Worm (Caenorhabditis elegans) whole organism, young adult: ENCODE data around the gene tbc-6.

ENCODE experiments used
- B0019.2 ChIP-seq: fragments of 200-800 bp; sonication (Bioruptor generic); conservative IDR thresholded peaks from 2 replicates; pipeline ENCODE4 v1.3.6; 2022; ENCODE audit warnings: missing genetic modification reagents, missing genetic modification characterization, missing compliant biosample characterization
- B0035.1 ChIP-seq: sonication (generic microtip); optimal IDR thresholded peaks from 2 replicates; lab custom pipeline; 2016; ENCODE audit warnings: missing genetic modification characterization, mild to moderate bottlenecking, missing compliant biosample characterization, missing genotype, missing genetic modification reagents
- B0336.3 ChIP-seq: fragments of 200-800 bp; sonication (Bioruptor generic); IDR thresholded peaks from 2 replicates; pipeline ENCODE4 v1.3.6; 2022; ENCODE audit warnings: missing genetic modification characterization, missing compliant biosample characterization
- C06A6.2 ChIP-seq: fragments of 200-800 bp; sonication (Bioruptor generic); conservative IDR thresholded peaks from 2 replicates; pipeline ENCODE4 v1.3.6; 2022; ENCODE audit warnings: missing genetic modification characterization, missing compliant biosample characterization
- C17E4.6 ChIP-seq: fragments of 200-800 bp; sonication (Bioruptor generic); IDR thresholded peaks from 2 replicates; pipeline ENCODE4 v1.3.6; 2022; ENCODE audit warnings: missing genetic modification reagents, missing genetic modification characterization, missing compliant biosample characterization
- F23B12.7 ChIP-seq: sonication (generic microtip); optimal IDR thresholded peaks from 2 replicates; lab custom pipeline; 2017; ENCODE audit warnings: missing genetic modification characterization, mild to moderate bottlenecking, missing compliant biosample characterization, antibody characterized with exemption, moderate library complexity; ENCODE audit not compliant: insufficient read depth
- F37B4.10 ChIP-seq: fragments of 200-800 bp; sonication (Bioruptor generic); IDR thresholded peaks from 2 replicates; pipeline ENCODE4 v1.3.6; 2022; ENCODE audit warnings: missing genetic modification characterization, missing compliant biosample characterization
- T07F8.4 ChIP-seq: sonication (generic microtip); optimal IDR thresholded peaks from 2 replicates; lab custom pipeline; 2016; ENCODE audit warnings: mild to moderate bottlenecking, missing genetic modification characterization, moderate library complexity, missing compliant biosample characterization
- Y56A3A.18 ChIP-seq: fragments of 200-800 bp; sonication (Bioruptor generic); IDR thresholded peaks from 2 replicates; pipeline ENCODE4 v1.3.6; 2022; ENCODE audit warnings: missing genetic modification reagents, missing genetic modification characterization, missing compliant biosample characterization
- ZK185.1 ChIP-seq: sonication (generic microtip); optimal IDR thresholded peaks from 2 replicates; lab custom pipeline; 2016; ENCODE audit warnings: mild to moderate bottlenecking, missing genetic modification characterization, missing compliant biosample characterization; ENCODE audit not compliant: poor library complexity, severe bottlenecking
- ama-1 ChIP-seq, 3 experiments: fragments of 150-350 bp in 1 of 3; sonication (generic microtip) in 2 of 3; optimal IDR thresholded peaks; 2 replicates each; lab custom pipeline; 2014 to 2018; ENCODE audit warnings: missing biosample characterization in 2 of 3, missing genetic modification characterization in 2 of 3, missing genetic modification reagents in 2 of 3
- atf-7 ChIP-seq: sonication (generic microtip); optimal IDR thresholded peaks from 2 replicates; lab custom pipeline; 2017; ENCODE audit warnings: mild to moderate bottlenecking, missing genetic modification characterization, missing compliant biosample characterization
- bed-1 ChIP-seq: fragments of 200-800 bp; sonication (Bioruptor generic); IDR thresholded peaks from 2 replicates; pipeline ENCODE4 v1.3.6; 2022; ENCODE audit warnings: missing genetic modification reagents, missing genetic modification characterization, missing compliant biosample characterization
- bed-2 ChIP-seq: fragments of 200-800 bp; sonication (Bioruptor generic); IDR thresholded peaks from 2 replicates; pipeline ENCODE4 v1.3.6; 2022; ENCODE audit warnings: missing genetic modification reagents, missing genetic modification characterization, missing compliant biosample characterization
- cebp-1 ChIP-seq, 2 experiments: fragments of 200-800 bp in 1 of 2; sonication (Bioruptor generic) in 1 of 2; sonication (generic microtip) in 1 of 2; IDR thresholded peaks in 1 of 2; optimal IDR thresholded peaks in 1 of 2; 2 replicates each; pipeline versions ENCODE4 v1.3.6 to Lab custom; 2017 to 2022; ENCODE audit warnings: missing compliant biosample characterization in 2 of 2, missing genetic modification characterization in 2 of 2, mild to moderate bottlenecking in 1 of 2, missing genetic modification reagents in 1 of 2, moderate library complexity in 1 of 2
- cebp-2 ChIP-seq: fragments of 200-800 bp; sonication (Bioruptor generic); IDR thresholded peaks from 2 replicates; pipeline ENCODE4 v1.3.6; 2022; ENCODE audit warnings: missing genetic modification characterization, missing compliant biosample characterization
- ceh-100 ChIP-seq: fragments of 200-800 bp; sonication (Bioruptor generic); IDR thresholded peaks from 2 replicates; pipeline ENCODE4 v1.3.6; 2022; ENCODE audit warnings: missing genetic modification reagents, missing genetic modification characterization, missing compliant biosample characterization
- ceh-58 ChIP-seq: fragments of 200-800 bp; sonication (Bioruptor generic); IDR thresholded peaks from 2 replicates; pipeline ENCODE4 v1.3.6; 2022; ENCODE audit warnings: missing genetic modification characterization, missing compliant biosample characterization
- dox-1 ChIP-seq: fragments of 200-800 bp; sonication (Bioruptor generic); IDR thresholded peaks from 2 replicates; pipeline ENCODE4 v1.3.6; 2022; ENCODE audit warnings: missing genetic modification reagents, missing genetic modification characterization, missing compliant biosample characterization
- ekl-4 ChIP-seq: fragments of 200-800 bp; sonication (Bioruptor generic); IDR thresholded peaks from 2 replicates; pipeline ENCODE4 v1.3.6; 2022; ENCODE audit warnings: missing genetic modification reagents, missing genetic modification characterization, missing compliant biosample characterization
- fkh-3 ChIP-seq: sonication (generic microtip); optimal IDR thresholded peaks from 2 replicates; lab custom pipeline; 2016; ENCODE audit warnings: mild to moderate bottlenecking, missing genetic modification characterization, missing compliant biosample characterization
- gei-17 ChIP-seq: fragments of 200-800 bp; sonication (Bioruptor generic); optimal IDR thresholded peaks from 2 replicates; lab custom pipeline; 2018; ENCODE audit warnings: mild to moderate bottlenecking, missing genetic modification characterization, missing compliant biosample characterization
- hlh-26 ChIP-seq: fragments of 200-800 bp; sonication (Bioruptor generic); conservative IDR thresholded peaks from 2 replicates; pipeline ENCODE4 v1.3.6; 2022; ENCODE audit warnings: missing genetic modification reagents, missing genetic modification characterization, missing compliant biosample characterization
- hmg-1.2 ChIP-seq: fragments of 200-800 bp; sonication (Bioruptor generic); IDR thresholded peaks from 2 replicates; pipeline ENCODE4 v1.3.6; 2022; ENCODE audit warnings: missing genetic modification reagents, missing genetic modification characterization, missing compliant biosample characterization
- lag-1 ChIP-seq: fragments of 200-800 bp; sonication (Bioruptor generic); IDR thresholded peaks from 2 replicates; pipeline ENCODE4 v1.3.6; 2022; ENCODE audit warnings: missing genetic modification reagents, missing genetic modification characterization, missing compliant biosample characterization
- lin-35 ChIP-seq, 3 experiments: fragments of 150-350 bp in 2 of 3; sonication (generic microtip) in 1 of 3; optimal IDR thresholded peaks; 2 replicates each; lab custom pipeline; 2014 to 2018; ENCODE audit warnings: missing biosample characterization in 3 of 3, missing genetic modification characterization in 3 of 3, missing genetic modification reagents in 3 of 3
- lin-54 ChIP-seq: fragments of 200-800 bp; sonication (Bioruptor generic); optimal IDR thresholded peaks from 2 replicates; lab custom pipeline; 2018; ENCODE audit warnings: mild to moderate bottlenecking, missing genetic modification characterization, missing compliant biosample characterization
- lsl-1 ChIP-seq: fragments of 200-800 bp; sonication (Bioruptor generic); optimal IDR thresholded peaks from 2 replicates; lab custom pipeline; 2018; ENCODE audit warnings: mild to moderate bottlenecking, missing genetic modification characterization, moderate library complexity, missing compliant biosample characterization
- lsy-27 ChIP-seq: sonication (generic microtip); optimal IDR thresholded peaks from 2 replicates; lab custom pipeline; 2017; ENCODE audit warnings: missing genetic modification characterization, mild to moderate bottlenecking, missing compliant biosample characterization, antibody characterized with exemption, missing genotype, borderline replicate concordance; ENCODE audit not compliant: insufficient read depth
- mcd-1 ChIP-seq: fragments of 200-800 bp; sonication (Bioruptor generic); IDR thresholded peaks from 2 replicates; pipeline ENCODE4 v1.3.6; 2022; ENCODE audit warnings: missing genetic modification reagents, missing genetic modification characterization, missing compliant biosample characterization
- mxl-1 ChIP-seq: sonication (generic microtip); optimal IDR thresholded peaks from 2 replicates; lab custom pipeline; 2016; ENCODE audit warnings: missing genetic modification characterization, missing compliant biosample characterization
- nfyb-1 ChIP-seq: fragments of 200-800 bp; sonication (Bioruptor generic); IDR thresholded peaks from 2 replicates; pipeline ENCODE4 v1.3.6; 2022; ENCODE audit warnings: missing genetic modification reagents, missing genetic modification characterization, missing compliant biosample characterization
- nhr-27 ChIP-seq: fragments of 200-800 bp; sonication (Bioruptor generic); optimal IDR thresholded peaks from 2 replicates; lab custom pipeline; 2018; ENCODE audit warnings: mild to moderate bottlenecking, missing genetic modification characterization, moderate library complexity, missing compliant biosample characterization
- pbrm-1 ChIP-seq: fragments of 200-800 bp; sonication (Bioruptor generic); IDR thresholded peaks from 2 replicates; pipeline ENCODE4 v1.3.6; 2022; ENCODE audit warnings: missing genetic modification reagents, missing genetic modification characterization, missing compliant biosample characterization
- somi-1 ChIP-seq: fragments of 200-800 bp; sonication (Bioruptor generic); optimal IDR thresholded peaks from 2 replicates; lab custom pipeline; 2018; ENCODE audit warnings: mild to moderate bottlenecking, missing genetic modification characterization, missing compliant biosample characterization
- sptf-2 ChIP-seq: fragments of 200-800 bp; sonication (Bioruptor generic); optimal IDR thresholded peaks from 2 replicates; lab custom pipeline; 2018; ENCODE audit warnings: mild to moderate bottlenecking, missing genetic modification characterization, missing compliant biosample characterization
- tbp1 ChIP-seq: fragments of 200-800 bp; sonication (Bioruptor generic); optimal IDR thresholded peaks from 2 replicates; lab custom pipeline; 2018; ENCODE audit warnings: mild to moderate bottlenecking, missing genetic modification characterization, missing compliant biosample characterization
- zim-3 ChIP-seq: sonication (generic microtip); optimal IDR thresholded peaks from 2 replicates; lab custom pipeline; 2017; ENCODE audit warnings: mild to moderate bottlenecking, missing genetic modification characterization, moderate library complexity, missing compliant biosample characterization
- ztf-18 ChIP-seq: sonication (generic microtip); optimal IDR thresholded peaks from 2 replicates; lab custom pipeline; 2016; ENCODE audit warnings: missing genotype, mild to moderate bottlenecking, missing genetic modification characterization, missing compliant biosample characterization
- ztf-25 ChIP-seq: fragments of 200-800 bp; sonication (Bioruptor generic); IDR thresholded peaks from 2 replicates; pipeline ENCODE4 v1.3.6; 2022; ENCODE audit warnings: missing genetic modification reagents, missing genetic modification characterization, missing compliant biosample characterization
- ztf-6 ChIP-seq: fragments of 200-800 bp; sonication (Bioruptor generic); IDR thresholded peaks from 2 replicates; pipeline ENCODE4 v1.3.6; 2022; ENCODE audit warnings: missing genetic modification reagents, missing genetic modification characterization, missing compliant biosample characterization

The tbc-6 gene

DNA sequence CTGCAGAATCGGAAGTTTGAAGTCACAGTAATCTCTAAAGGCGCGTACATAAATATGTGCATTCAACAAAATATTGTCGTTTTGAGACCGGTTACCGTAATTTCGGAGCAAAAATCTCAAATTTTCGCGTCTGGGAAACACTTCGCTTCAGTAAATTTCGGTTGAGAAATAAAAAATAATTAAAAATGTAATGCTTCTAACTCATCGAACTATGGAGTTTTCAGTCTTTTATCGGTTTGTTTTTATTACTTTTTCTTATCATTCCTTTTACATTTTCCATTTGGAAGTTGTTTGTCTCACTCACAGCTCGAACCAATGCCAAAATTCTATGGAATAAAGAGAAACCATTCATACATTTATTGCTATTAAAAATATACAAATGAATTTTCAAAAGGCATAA lies 40.3 kb downstream of the tbc-6 start (continued):
- TF ChIP-seq fkh-3 = no peak
- no peak for TF ChIP-seq mxl-1 (tag; lab: Kevin White, UChicago)
- TF ChIP-seq bed-1 (GFP tag; lab: Robert Waterston, UW) = no peak
- TF ChIP-seq ztf-6 (GFP tag; lab: Robert Waterston, UW) = no peak
- no peak for TF ChIP-seq lsl-1
- TF ChIP-seq dox-1 = no peak
- peak; percentile 68; the same call in 1 of the 2 replicates for TF ChIP-seq Y56A3A.18 (GFP tag; lab: Robert Waterston, UW)
- no peak for TF ChIP-seq sptf-2 (GFP tag; lab: Kevin White, UChicago)
- TF ChIP-seq B0336.3 = peak; percentile 53; the same call in 1 of the 2 replicates
- no peak for TF ChIP-seq bed-2 (GFP tag; lab: Robert Waterston, UW)
- TF ChIP-seq cebp-2 (GFP tag; lab: Robert Waterston, UW) = 0 out of 2 replicates have a peak, but pooled peaks have one; percentile 24
- no peak for TF ChIP-seq C17E4.6 (GFP tag; lab: Robert Waterston, UW)
- 0 out of 2 replicates have a peak, but pooled peaks have one; percentile 45 for TF ChIP-seq cebp-1 (GFP tag; IDR thresholded peaks at IDR 0.05; lab: Robert Waterston, UW)
- peak; percentile 82 for TF ChIP-seq cebp-1 (tag; optimal IDR thresholded peaks at IDR 0.05; lab: Kevin White, UChicago)
- TF ChIP-seq, all 124 proteins: peak for 31

DNA sequence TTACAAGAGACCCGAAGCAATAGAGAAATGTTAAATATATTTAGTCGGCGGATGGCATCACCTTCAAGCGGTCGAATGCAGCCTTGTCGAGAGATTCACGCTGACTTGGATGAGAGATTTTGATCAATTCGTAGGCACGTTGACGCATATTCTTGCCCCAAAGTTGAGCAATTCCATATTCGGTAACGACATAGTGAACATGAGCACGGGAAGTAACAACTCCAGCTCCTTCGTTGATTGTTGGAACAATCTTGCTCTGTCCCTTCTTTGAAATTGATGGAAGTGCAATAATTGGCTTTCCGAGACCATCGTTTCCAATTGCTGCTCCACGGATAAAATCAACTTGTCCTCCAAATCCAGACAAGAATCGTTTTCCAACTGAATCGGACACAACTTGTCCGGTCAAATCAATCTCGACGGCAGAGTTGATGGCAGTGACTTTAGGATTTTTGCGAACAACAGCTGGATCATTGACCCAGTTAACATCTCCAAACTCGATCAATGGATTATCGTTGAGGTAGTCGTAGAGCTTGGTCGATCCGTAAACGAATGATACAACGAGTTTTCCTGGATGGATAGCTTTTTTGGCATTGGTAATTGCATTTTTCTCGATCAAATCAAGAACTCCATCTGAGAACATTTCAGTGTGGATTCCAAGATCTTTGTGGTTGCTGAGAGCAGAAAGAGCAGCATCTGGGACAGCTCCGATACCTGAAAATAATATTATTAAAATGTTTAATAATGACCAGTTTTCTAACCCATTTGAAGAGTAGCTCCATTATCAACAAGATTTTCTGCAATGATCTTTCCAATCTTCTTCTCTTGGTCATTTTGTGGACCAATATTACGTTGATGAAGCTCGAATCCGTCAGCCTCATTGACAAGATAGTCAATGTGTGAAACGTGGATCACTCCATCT lies 41.0 kb downstream of the tbc-6 start:
- no peak for TF ChIP-seq gei-17 (GFP tag; lab: Kevin White, UChicago)
- no peak for TF ChIP-seq lsy-27 (tag; lab: Kevin White, UChicago)
- peak in 1 of 3 experiments; percentile 46 for TF ChIP-seq lin-35 (GFP tag; optimal IDR thresholded peaks at IDR 0.05; lab: Kevin White, UChicago)
- TF ChIP-seq B0336.3 = 0 out of 2 replicates have a peak, but pooled peaks have one; percentile 39
- 0 out of 2 replicates have a peak, but pooled peaks have one; percentile 4 for TF ChIP-seq hmg-1.2 (GFP tag; lab: Robert Waterston, UW)
- TF ChIP-seq ZK185.1 (tag; lab: Kevin White, UChicago) = peak; percentile 33
- TF ChIP-seq ztf-18 = no peak
- peak; percentile 88 for TF ChIP-seq ama-1 (optimal IDR thresholded peaks at IDR 0.05; lab: Kevin White, UChicago)
- TF ChIP-seq ama-1 (GFP tag; optimal IDR thresholded peaks at IDR 0.05; lab: Kevin White, UChicago) = no peak
- TF ChIP-seq tbp1 (GFP tag; lab: Kevin White, UChicago) = no peak

DNA sequence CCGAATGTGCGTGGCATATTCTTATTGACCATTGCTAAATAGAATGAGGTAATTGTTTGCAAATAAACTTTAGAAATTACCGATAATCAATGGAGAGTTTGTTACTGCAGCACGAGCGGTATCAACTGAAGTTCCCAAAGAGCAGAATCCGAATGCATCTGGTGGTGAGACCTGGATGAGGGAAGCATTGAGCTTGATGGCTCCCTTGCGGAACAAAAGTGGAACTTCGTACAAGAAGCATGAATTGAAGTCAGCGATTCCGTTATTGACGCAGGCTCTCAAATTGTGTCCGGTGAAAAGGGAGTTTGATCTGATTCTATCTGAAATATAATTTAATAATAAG lies 41.6 kb downstream of the tbc-6 start:
- TF ChIP-seq F37B4.10 (GFP tag; lab: Robert Waterston, UW) = 0 out of 2 replicates have a peak, but pooled peaks have one; percentile 70
- TF ChIP-seq gei-17 (GFP tag; lab: Kevin White, UChicago) = no peak
- no peak for TF ChIP-seq lag-1 (GFP tag; lab: Robert Waterston, UW)
- peak; percentile 94 for TF ChIP-seq ama-1 (optimal IDR thresholded peaks at IDR 0.05; lab: Kevin White, UChicago)
- TF ChIP-seq ama-1 (GFP tag; optimal IDR thresholded peaks at IDR 0.05; lab: Kevin White, UChicago) = no peak
- peak; percentile 46; the same call in 1 of the 2 replicates for TF ChIP-seq nfyb-1
- TF ChIP-seq hlh-26 = no peak
- 0 out of 2 replicates have a peak, but pooled peaks have one; percentile 12 for TF ChIP-seq C06A6.2
- no peak for TF ChIP-seq ceh-100 (GFP tag; lab: Robert Waterston, UW)
- peak; percentile 33 for TF ChIP-seq fkh-3
- TF ChIP-seq B0035.1 (tag; lab: Kevin White, UChicago) = no peak
- TF ChIP-seq ekl-4 (GFP tag; lab: Robert Waterston, UW) = no peak
- peak; percentile 43 for TF ChIP-seq somi-1 (GFP tag; lab: Kevin White, UChicago)

- TF ChIP-seq nhr-27 (no peak), ztf-25 (GFP tag; lab: Robert Waterston, UW) (no peak), F23B12.7 (no peak), T07F8.4 (tag; lab: Kevin White, UChicago) (no peak), atf-7 (no peak), B0019.2 (GFP tag; lab: Robert Waterston, UW) (no peak), cebp-2 (GFP tag; lab: Robert Waterston, UW) (0 out of 2 replicates have a peak, but pooled peaks have one; percentile 6), zim-3 (tag; lab: Kevin White, UChicago) (peak; percentile 53), mcd-1 (GFP tag; lab: Robert Waterston, UW) (0 out of 2 replicates have a peak, but pooled peaks have one; percentile 16), lin-54 (no peak), pbrm-1 (GFP tag; lab: Robert Waterston, UW) (no peak), ceh-58 (GFP tag; lab: Robert Waterston, UW) (no peak)
These were observed 42.2 kb downstream of the tbc-6 start, which contains the start of gene acer-1 for ce11 chrII:6890095-6890494. Gene acer-1, minus strand, starts transcription at chrII:6890400.
